Worm (Caenorhabditis elegans) whole organism, early embryonic: ENCODE measurements around the gene npr-8.

Experiments used
- B0310.2 ChIP-seq: sonication (generic microtip); optimal IDR thresholded peaks from 2 replicates; lab custom pipeline; 2016; ENCODE audit warnings: mild to moderate bottlenecking, missing genetic modification characterization, missing compliant biosample characterization
- aly-1 ChIP-seq: sonication (generic microtip); optimal IDR thresholded peaks from 2 replicates; lab custom pipeline; 2016; ENCODE audit warnings: missing genetic modification characterization, missing compliant biosample characterization
- ama-1 ChIP-seq: fragments of 150-350 bp; optimal IDR thresholded peaks from 2 replicates; lab custom pipeline; 2014
- ceh-13 ChIP-seq: fragments of 200-800 bp; sonication (Bioruptor generic); optimal IDR thresholded peaks from 2 replicates; lab custom pipeline; 2018; ENCODE audit warnings: mild to moderate bottlenecking, missing genetic modification characterization, missing compliant biosample characterization
- flt-1 ChIP-seq: fragments of 200-800 bp; sonication (Bioruptor generic); IDR thresholded peaks from 2 replicates; pipeline ENCODE4 v1.3.6; 2022; ENCODE audit warnings: missing genetic modification characterization, missing compliant biosample characterization
- hmg-4 ChIP-seq: fragments of 200-800 bp; sonication (Bioruptor generic); optimal IDR thresholded peaks from 2 replicates; lab custom pipeline; 2018; ENCODE audit warnings: mild to moderate bottlenecking, missing genetic modification characterization, missing compliant biosample characterization
- tbx-11 ChIP-seq: fragments of 200-800 bp; sonication (Bioruptor generic); IDR thresholded peaks from 2 replicates; pipeline ENCODE4 v1.3.6; 2022; ENCODE audit warnings: missing genetic modification characterization, missing compliant biosample characterization
- tra-4 ChIP-seq: sonication (generic microtip); optimal IDR thresholded peaks from 2 replicates; lab custom pipeline; 2017; ENCODE audit warnings: missing genetic modification characterization, missing compliant biosample characterization

DNA sequence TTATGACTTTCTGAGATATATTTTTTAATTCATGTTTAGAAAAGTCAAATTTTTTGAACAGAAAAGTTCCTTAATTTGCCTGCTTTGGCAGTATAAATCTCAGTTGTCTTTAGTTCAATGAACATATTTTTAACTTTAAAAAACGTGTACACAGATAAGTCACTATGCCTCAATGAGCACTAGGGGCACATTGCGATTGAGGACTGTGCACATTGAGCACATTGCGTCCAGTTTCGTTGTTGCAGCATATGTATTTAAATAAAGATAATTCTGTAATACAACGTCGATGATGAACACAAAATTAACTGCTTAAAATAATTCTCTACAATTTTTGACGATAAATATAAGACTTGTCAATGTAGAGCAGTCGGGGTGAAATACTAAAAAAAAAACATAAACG is 30.6 kb downstream of the npr-8 start:
- no peak for TF ChIP-seq tra-4 (tag; lab: Kevin White, UChicago)
- no peak for TF ChIP-seq hmg-4 (GFP tag; lab: Kevin White, UChicago)
- TF ChIP-seq flt-1 (GFP tag; lab: Robert Waterston, UW): no peak
- no peak for TF ChIP-seq aly-1 (tag; lab: Kevin White, UChicago)
- no peak for TF ChIP-seq ama-1 (lab: Kevin White, UChicago)
- no peak for TF ChIP-seq ceh-13 (GFP tag; lab: Kevin White, UChicago)
- TF ChIP-seq B0310.2 (tag; lab: Kevin White, UChicago): no peak
- no peak for TF ChIP-seq tbx-11 (GFP tag; lab: Robert Waterston, UW)
